Worm (Caenorhabditis elegans) whole organism, midembryonic: Measurements from ENCODE around the gene srh-19.
A peak's percentile ranks its signal among the peaks of the same experiment; 100 is the strongest.

Source experiments
- T22C8.4 ChIP-seq: fragments of 200-800 bp; sonication (Bioruptor generic); IDR thresholded peaks from 2 replicates; pipeline ENCODE4 v1.3.6; 2022; ENCODE audit warnings: missing genetic modification characterization, missing compliant biosample characterization
- cog-1 ChIP-seq: sonication (generic microtip); optimal IDR thresholded peaks from 2 replicates; lab custom pipeline; 2016; ENCODE audit warnings: missing genetic modification characterization, missing compliant biosample characterization
- flt-1 ChIP-seq: fragments of 200-800 bp; sonication (Bioruptor generic); IDR thresholded peaks from 2 replicates; pipeline ENCODE4 v1.3.6; 2022; ENCODE audit warnings: missing genetic modification characterization, missing compliant biosample characterization
- klf-2 ChIP-seq: fragments of 200-800 bp; sonication (Bioruptor generic); conservative IDR thresholded peaks from 2 replicates; pipeline ENCODE4 v1.3.6; 2022; ENCODE audit warnings: missing genetic modification reagents, missing genetic modification characterization, missing compliant biosample characterization
- med-1 ChIP-seq: sonication (generic microtip); optimal IDR thresholded peaks from 2 replicates; lab custom pipeline; 2017; ENCODE audit warnings: missing genetic modification characterization, mild to moderate bottlenecking, missing compliant biosample characterization, antibody characterized with exemption, missing genetic modification reagents; ENCODE audit not compliant: insufficient read depth
- ref-1 ChIP-seq: fragments of 200-800 bp; sonication (Bioruptor generic); conservative IDR thresholded peaks from 2 replicates; pipeline ENCODE4 v1.3.6; 2022; ENCODE audit warnings: missing genetic modification reagents, missing genetic modification characterization, missing compliant biosample characterization
- tab-1 ChIP-seq: fragments of 200-800 bp; sonication (Bioruptor generic); IDR thresholded peaks from 2 replicates; pipeline ENCODE4 v1.3.6; 2022; ENCODE audit warnings: missing genetic modification characterization, missing compliant biosample characterization
- ztf-23 ChIP-seq: fragments of 200-800 bp; sonication (Bioruptor generic); IDR thresholded peaks from 2 replicates; pipeline ENCODE4 v1.3.6; 2022; ENCODE audit warnings: missing genetic modification reagents, missing genetic modification characterization, missing compliant biosample characterization
- ztf-29 ChIP-seq: fragments of 200-800 bp; sonication (Bioruptor generic); IDR thresholded peaks from 2 replicates; pipeline ENCODE4 v1.3.6; 2022; ENCODE audit warnings: missing genetic modification reagents, missing genetic modification characterization, missing compliant biosample characterization

srh-19 gene

DNA sequence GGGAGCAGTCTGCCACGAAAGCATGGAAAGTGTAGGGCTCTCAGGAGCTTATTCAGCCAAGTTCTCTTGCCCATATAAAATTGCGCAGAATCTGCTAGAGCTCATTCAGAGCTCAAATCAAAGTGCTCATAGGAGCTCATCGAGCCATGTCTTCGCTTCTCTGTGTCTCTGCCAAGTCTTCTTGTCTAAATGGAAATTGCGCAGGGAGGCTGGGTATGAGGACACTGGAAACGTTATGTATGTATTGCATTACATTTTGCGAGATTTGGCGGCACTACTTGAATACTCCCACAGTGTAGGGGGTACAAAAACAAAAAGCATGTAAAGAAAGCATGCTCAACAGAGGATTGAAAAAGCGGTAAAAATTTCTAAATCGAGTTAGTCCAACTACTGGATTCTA, 24.2 kb downstream of the srh-19 start:
- no peak for TF ChIP-seq ztf-23 (GFP tag; lab: Robert Waterston, UW)
- TF ChIP-seq ref-1 (GFP tag; lab: Robert Waterston, UW) = no peak
- no peak for TF ChIP-seq tab-1 (GFP tag; lab: Robert Waterston, UW)
- no peak for TF ChIP-seq ztf-29 (GFP tag; lab: Robert Waterston, UW)

DNA sequence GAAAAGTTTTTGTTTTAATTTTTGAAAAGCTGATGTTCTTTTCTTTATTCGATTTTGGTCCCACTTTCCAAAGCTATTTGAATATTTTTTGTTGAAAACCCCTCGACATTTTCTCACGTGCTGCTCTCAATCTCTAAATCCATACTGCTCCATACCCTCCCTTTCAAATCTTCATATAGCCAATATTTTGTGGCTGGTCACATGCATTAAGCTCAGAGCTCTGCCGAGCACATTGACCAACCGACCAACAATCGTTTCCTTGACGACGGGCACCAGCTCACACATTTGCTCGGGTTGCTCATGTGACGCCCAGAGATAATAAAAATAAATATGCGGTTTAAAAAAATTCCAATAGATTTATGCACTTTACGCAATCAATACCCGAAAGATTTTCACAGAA, 26.0 kb downstream of the srh-19 start:
- TF ChIP-seq ref-1 (GFP tag; lab: Robert Waterston, UW) (no peak), med-1 (GFP tag; lab: Kevin White, UChicago) (no peak), flt-1 (no peak), klf-2 (GFP tag; lab: Robert Waterston, UW) (no peak), T22C8.4 (GFP tag; lab: Robert Waterston, UW) (no peak), ztf-23 (GFP tag; lab: Robert Waterston, UW) (no peak), cog-1 (tag; lab: Kevin White, UChicago) (no peak), tab-1 (GFP tag; lab: Robert Waterston, UW) (no peak), ztf-29 (GFP tag; lab: Robert Waterston, UW) (no peak)

DNA sequence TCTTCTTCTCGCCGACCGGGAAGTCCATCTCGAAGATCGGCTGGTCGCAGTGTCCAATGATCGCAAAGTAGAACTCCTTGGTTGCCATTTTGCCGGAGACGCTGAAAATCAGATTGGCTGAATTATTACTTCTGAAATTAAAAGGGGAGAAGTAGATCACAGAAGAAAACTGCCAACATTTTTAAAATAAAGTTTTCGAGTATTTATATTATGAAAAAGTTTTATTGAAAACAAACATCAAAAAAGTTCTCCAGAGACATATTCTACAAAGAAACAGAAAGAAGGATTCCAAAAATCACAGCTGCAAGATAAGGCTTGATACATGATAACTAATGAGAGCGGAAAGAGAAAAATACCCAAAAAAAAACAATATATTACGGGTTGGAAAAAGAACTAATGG, 27.2 kb downstream of the srh-19 start, which contains the start of gene sedl-1:
Gene sedl-1, minus strand, starts transcription at position 101 of the 400 bp plus-strand sequence.
- TF ChIP-seq tab-1 (GFP tag; lab: Robert Waterston, UW) = no peak
- TF ChIP-seq ztf-29 (GFP tag; lab: Robert Waterston, UW) = no peak
- no peak for TF ChIP-seq ztf-23 (GFP tag; lab: Robert Waterston, UW)
- TF ChIP-seq T22C8.4 (GFP tag; lab: Robert Waterston, UW) = no peak
- no peak for TF ChIP-seq ref-1 (GFP tag; lab: Robert Waterston, UW)
- no peak for TF ChIP-seq klf-2 (GFP tag; lab: Robert Waterston, UW)
- no peak for TF ChIP-seq cog-1 (tag; lab: Kevin White, UChicago)
- no peak for TF ChIP-seq flt-1
- no peak for TF ChIP-seq med-1 (GFP tag; lab: Kevin White, UChicago)

DNA sequence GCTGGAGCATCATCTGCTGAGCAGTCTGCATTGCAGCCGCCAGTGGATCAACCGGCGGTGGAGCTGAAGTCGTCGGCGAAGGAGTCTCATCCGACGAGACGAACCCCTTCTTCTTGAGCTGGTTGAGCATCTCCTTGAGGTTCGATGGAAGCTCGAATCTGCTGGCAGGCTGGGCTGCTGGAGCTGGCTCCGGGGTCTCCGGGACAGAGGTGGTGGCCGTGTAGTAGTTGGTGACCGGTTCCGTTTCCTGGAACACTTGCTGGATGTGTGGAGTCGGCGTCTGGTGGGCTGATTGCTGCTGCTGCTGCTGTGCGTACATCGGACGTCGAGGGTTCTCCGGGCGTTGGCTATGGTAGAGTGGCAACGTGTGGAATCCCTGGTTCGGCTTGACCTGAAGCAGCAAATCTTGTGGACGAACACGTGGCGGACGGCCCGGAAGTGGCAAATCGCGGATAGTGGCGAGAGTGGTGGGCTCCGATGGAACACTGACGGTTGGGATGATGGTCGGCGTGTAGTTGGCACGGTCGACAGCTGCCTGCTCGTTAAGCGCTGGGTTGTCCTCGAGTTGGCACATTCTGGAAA, 28.7 kb downstream of the srh-19 start:
- TF ChIP-seq cog-1 (tag; lab: Kevin White, UChicago) = no peak
- TF ChIP-seq med-1 (GFP tag; lab: Kevin White, UChicago) = peak; percentile 0
- TF ChIP-seq ztf-29 (GFP tag; lab: Robert Waterston, UW) = no peak

DNA sequence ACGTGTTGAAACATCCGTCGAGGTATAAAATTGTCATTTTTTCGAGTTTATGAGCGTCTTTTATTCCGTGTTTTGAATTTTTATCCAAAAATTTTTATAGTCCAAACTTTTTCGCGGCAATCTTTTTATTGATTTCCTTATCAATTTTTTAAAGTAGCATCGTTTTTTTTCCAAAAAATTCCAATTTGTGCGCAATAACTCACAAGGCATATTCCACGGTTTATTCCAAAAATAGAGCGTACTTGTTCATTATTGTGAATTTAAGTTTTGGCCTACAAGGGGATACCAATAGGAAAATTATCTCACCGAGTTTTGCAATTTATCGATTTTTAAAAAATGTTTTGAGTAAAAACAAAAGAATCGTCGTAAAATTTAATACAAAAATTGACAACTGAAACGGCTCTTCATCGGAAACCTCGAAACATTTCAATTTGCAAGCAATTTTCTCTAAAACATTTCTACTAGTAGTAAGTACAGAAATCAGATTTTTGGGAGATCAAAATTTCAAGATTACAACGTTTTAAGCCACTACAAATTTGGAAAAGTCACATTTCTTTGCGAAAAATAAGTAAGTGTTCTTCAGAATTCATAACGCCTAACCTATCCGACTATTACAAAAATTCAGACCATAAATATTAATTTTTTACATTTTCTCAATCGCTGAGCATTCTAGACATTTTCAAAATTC, 30.8 kb downstream of the srh-19 start:
- TF ChIP-seq ztf-29 (GFP tag; lab: Robert Waterston, UW) (no peak), ztf-23 (GFP tag; lab: Robert Waterston, UW) (0 out of 2 replicates have a peak, but pooled peaks have one; percentile 4)

DNA sequence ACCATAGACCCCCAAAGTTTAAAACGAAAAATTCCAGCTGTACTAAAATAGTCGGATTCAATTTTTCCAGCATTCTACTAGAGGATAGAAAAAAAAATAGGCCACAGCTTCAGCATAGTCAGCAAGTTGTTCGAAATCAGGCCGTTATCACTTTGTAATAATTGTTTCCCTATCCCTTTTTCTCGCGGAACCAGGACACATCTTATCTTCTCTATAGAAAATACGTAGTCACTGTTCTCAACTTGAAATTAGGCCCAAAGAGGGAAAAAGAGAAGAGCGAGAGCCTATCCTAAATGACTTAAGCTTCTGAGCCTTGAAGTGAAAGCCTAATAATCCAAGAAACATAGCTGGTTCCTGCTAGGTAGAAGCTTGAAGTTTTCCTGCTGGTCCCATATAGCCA, 32.8 kb downstream of the srh-19 start:
- TF ChIP-seq med-1 (GFP tag; lab: Kevin White, UChicago) = no peak

DNA sequence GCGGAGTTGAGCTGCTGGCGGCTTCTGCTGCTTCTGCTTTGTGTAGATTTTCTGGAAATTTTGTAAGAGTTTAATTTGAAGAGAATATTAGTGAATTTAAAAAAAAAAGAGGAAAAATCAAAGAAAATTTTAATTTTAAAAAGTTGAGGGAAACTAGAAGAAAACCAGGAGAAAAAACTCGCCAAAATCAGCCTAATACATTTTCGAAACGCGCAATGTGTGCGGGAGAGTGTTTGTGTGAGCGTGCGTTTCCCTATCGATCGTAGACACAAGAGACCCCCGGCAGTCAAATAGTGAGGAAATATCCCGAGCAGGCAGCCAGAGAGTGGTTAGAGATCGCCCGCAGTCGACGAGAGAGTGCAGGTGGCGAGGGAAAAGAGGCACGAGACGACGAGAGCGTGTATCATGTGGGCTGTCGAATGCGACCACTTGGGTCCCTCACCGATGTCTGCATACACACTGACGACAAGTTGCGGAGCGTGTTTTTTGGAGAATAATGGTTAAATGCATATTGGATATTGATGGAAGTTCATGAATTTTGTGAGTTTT, 33.7 kb downstream of the srh-19 start, which contains the start of gene zfp-3:
Gene zfp-3, minus strand, starts transcription at position 51 of the 549 bp plus-strand sequence.
- TF ChIP-seq flt-1 (no peak; the same call in 1 of the 2 replicates), ref-1 (GFP tag; lab: Robert Waterston, UW) (no peak), ztf-23 (GFP tag; lab: Robert Waterston, UW) (no peak), med-1 (GFP tag; lab: Kevin White, UChicago) (no peak), cog-1 (tag; lab: Kevin White, UChicago) (peak; percentile 86), ztf-29 (GFP tag; lab: Robert Waterston, UW) (no peak; the same call in 1 of the 2 replicates), T22C8.4 (GFP tag; lab: Robert Waterston, UW) (peak; percentile 85)

DNA sequence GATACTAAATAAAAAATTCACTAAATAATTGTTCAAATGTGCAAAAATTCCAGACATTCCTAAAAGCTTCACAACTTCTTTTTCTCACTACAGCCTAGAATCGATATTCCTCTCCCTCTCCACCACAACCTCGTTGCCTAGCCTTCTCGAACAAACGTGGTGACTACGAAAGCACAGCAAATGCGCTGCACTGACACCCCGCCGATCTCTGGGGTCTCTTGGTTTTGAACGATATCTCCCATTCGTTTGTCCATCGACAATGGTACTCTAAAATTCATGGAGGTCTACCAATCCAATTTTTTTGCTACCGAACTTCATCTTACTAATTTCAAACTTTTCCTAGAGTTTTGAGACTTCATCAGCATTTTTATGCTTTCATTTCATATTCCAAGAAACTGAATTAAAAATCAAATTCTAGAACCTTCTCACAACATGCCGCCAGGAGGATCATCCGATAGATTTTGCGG, 37.4 kb downstream of the srh-19 start, which contains the start of gene W05H7.1:
Gene W05H7.1, plus strand, starts transcription at position 417 of the 467 bp plus-strand sequence.
- TF ChIP-seq T22C8.4 (GFP tag; lab: Robert Waterston, UW) (0 out of 2 replicates have a peak, but pooled peaks have one; percentile 21), cog-1 (tag; lab: Kevin White, UChicago) (no peak)

DNA sequence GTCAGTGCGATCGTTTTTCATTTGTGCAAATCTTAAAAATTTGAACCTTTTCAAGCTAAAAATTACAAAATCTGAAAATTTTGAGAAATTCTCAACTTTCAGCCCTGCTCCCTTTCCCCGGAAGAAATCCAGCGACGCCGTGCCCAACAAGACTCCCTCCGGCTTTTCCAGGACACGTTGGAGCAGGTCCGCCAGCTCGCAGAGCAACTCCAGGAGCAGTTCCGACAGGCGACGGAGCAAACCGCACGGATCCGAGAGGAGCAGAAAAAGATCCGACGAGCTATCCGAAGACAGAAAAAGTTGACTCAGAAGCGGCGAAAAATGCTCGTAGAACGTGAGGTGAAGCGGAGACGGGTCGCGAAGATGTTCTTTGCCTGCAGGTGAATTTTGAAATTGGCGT, 38.3 kb downstream of the srh-19 start:
- TF ChIP-seq tab-1 (GFP tag; lab: Robert Waterston, UW) = 0 out of 2 replicates have a peak, but pooled peaks have one; percentile 23
- no peak for TF ChIP-seq ztf-23 (GFP tag; lab: Robert Waterston, UW)

DNA sequence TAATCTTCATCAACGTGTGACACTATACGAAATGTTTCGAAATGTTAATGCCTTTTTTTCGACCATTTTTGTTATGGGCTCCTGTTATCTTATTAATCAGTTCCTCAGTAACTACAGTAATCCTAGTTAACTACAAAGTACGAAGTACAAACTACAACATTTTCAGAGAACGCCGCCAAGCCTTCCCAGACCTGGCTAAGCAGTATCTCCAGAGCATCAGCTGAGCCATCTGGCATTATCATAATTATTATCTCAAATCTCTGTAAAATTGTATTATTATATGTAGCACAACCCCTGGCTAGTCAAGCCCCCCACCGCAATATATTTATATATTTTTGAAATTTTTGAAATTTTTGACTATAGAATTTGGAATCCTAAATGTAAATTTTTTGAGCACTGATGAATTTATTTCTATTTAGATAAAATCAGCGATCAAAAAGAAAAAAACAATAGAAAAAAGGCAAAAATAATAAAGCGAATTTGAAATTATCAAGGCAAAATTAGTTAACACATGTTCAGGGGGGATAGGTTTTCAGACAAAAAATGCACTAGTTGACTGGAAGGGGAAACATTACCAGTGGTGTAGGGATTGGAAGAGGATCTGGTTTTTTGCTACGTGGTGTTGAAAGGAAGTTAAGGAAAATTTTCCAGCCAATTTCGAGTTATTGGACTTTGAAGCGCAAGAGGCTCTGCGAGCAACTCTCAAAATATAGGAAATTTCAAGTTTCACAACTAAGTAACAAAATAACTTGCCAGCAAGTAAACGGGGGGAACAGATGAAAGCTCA, 39.1 kb downstream of the srh-19 start:
- TF ChIP-seq ztf-23 (GFP tag; lab: Robert Waterston, UW) (no peak), med-1 (GFP tag; lab: Kevin White, UChicago) (no peak), T22C8.4 (GFP tag; lab: Robert Waterston, UW) (no peak), ref-1 (GFP tag; lab: Robert Waterston, UW) (no peak), klf-2 (GFP tag; lab: Robert Waterston, UW) (no peak), flt-1 (no peak), ztf-29 (GFP tag; lab: Robert Waterston, UW) (no peak), tab-1 (GFP tag; lab: Robert Waterston, UW) (no peak), cog-1 (tag; lab: Kevin White, UChicago) (no peak)
